Worm (Caenorhabditis elegans) whole organism, L4/young adult: ENCODE measurements around the gene srxa-12.
A peak's percentile ranks its signal among the peaks of the same experiment; 100 is the strongest.

ENCODE experiments used
- W03F9.2 ChIP-seq: fragments of 150-350 bp; optimal IDR thresholded peaks from 2 replicates; lab custom pipeline; 2014; ENCODE audit warnings: missing biosample characterization, missing genetic modification characterization
- dao-5 ChIP-seq: sonication (generic microtip); optimal IDR thresholded peaks from 2 replicates; lab custom pipeline; 2016; ENCODE audit warnings: missing genotype, missing genetic modification characterization, moderate library complexity, missing compliant biosample characterization
- him-1 ChIP-seq: sonication (generic microtip); optimal IDR thresholded peaks from 2 replicates; lab custom pipeline; 2016; ENCODE audit warnings: missing genotype, missing genetic modification reagents, missing genetic modification characterization, missing compliant biosample characterization

Gene srxa-12

ce11 chrV:13926398-13926797 lies at the start of gene srxa-12:
TSS of gene srxa-12 (plus strand) at chrV:13926698.
- no peak for TF ChIP-seq him-1 (tag; lab: Kevin White, UChicago)
- TF ChIP-seq W03F9.2, result no peak
- no peak for TF ChIP-seq dao-5 (tag; lab: Kevin White, UChicago)

- TF ChIP-seq him-1 (tag; lab: Kevin White, UChicago), result no peak
- no peak for TF ChIP-seq W03F9.2
- TF ChIP-seq dao-5 (tag; lab: Kevin White, UChicago), result no peak
These were observed 48.3 kb upstream of the srxa-12 start for ce11 chrV:13878226-13878625.

ce11 chrV:13879241-13879640 lies 47.3 kb upstream of the srxa-12 start, which contains the start of gene lbp-7:
TSS of gene lbp-7 (plus strand) at chrV:13879552.
- no peak for TF ChIP-seq W03F9.2
- TF ChIP-seq dao-5 (tag; lab: Kevin White, UChicago), result no peak
- no peak for TF ChIP-seq him-1 (tag; lab: Kevin White, UChicago)

DNA sequence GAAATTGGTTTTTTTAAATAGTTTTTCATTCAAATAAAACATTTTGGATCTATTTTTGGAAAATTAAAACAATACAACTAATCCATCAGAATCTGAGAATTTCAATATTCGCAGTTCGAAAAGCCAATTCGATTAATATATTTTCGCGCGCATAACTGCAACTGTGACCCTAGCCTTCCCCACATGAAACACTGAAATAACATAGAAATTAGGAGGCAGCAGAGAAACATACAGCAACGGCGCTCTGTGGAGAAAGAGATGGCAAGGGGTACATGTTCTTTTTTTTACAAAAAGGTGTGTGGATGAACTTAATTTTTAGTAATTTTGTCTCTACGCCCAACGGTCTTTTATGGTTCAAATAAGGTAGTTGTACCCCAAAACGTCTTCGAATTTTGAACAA lies 46.3 kb upstream of the srxa-12 start:
- no peak for TF ChIP-seq W03F9.2
- no peak for TF ChIP-seq him-1 (tag; lab: Kevin White, UChicago)
- no peak for TF ChIP-seq dao-5 (tag; lab: Kevin White, UChicago)

ce11 chrV:13880607-13881006 lies 45.9 kb upstream of the srxa-12 start, which contains the start of gene T22G5.3:
TSS of gene T22G5.3 (plus strand) at chrV:13880907.
- TF ChIP-seq dao-5 (tag; lab: Kevin White, UChicago) (no peak), W03F9.2 (no peak), him-1 (tag; lab: Kevin White, UChicago) (no peak)

- no peak for TF ChIP-seq dao-5 (tag; lab: Kevin White, UChicago)
- TF ChIP-seq W03F9.2, result no peak
- no peak for TF ChIP-seq him-1 (tag; lab: Kevin White, UChicago)
These were observed 39.1 kb upstream of the srxa-12 start, which contains the start of gene srsx-19 for ce11 chrV:13887358-13887757. TSS of gene srsx-19 (plus strand) at chrV:13887658.

- no peak for TF ChIP-seq dao-5 (tag; lab: Kevin White, UChicago)
- TF ChIP-seq him-1 (tag; lab: Kevin White, UChicago), result no peak
- no peak for TF ChIP-seq W03F9.2
These were observed 37.0 kb upstream of the srxa-12 start, which contains the start of gene spp-12 for ce11 chrV:13889516-13889915. TSS of gene spp-12 (plus strand) at chrV:13889816.

ce11 chrV:13890473-13890872 lies 36.0 kb upstream of the srxa-12 start, which contains the start of gene lbp-8:
TSS of gene lbp-8 (plus strand) at chrV:13890773.
- TF ChIP-seq W03F9.2 (no peak), him-1 (tag; lab: Kevin White, UChicago) (no peak), dao-5 (tag; lab: Kevin White, UChicago) (no peak)

ce11 chrV:13891489-13891888 lies 35.0 kb upstream of the srxa-12 start:
- TF ChIP-seq W03F9.2 (peak; percentile 12), dao-5 (tag; lab: Kevin White, UChicago) (no peak), him-1 (tag; lab: Kevin White, UChicago) (no peak)

DNA sequence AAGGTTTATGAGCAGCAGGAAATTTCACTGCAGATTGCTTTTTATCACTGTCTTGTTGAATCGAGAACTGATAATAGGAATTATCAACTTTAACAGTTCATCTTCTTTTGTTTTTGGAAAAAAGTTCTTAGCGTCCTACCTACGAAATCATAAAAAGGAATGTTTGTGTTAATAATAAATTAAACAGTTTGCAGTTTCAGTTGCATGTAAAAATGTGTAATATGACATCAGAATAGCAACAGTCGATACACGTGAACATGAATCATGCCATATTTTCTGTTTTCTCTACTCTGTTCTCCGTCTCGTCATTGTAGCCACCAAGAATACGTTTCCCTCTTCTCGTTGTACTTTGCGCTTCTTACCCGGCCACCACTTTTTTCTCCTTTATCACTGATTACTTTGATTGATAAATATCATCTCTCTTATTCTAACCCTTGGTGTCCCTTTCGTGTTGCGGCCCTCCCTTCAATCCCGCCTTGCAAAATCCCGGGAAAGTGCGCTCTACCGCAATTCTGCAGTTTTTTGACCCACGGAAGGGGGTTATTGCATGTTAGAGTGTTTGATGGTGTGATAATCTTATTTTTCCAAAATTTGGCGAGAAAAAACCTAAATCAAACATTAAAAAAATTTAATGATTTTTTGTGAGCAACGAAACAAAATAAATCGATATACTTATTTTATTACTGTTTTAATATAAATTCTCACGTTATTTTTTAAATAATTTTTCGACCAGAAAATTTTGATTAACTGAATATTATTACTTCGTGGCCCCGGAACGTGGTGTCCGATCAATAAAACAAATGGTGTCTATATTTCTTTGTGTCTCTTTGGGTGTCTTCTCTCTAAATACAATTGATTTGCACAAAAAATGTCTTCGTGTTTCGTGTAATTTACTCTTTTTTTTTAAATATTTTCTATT lies 33.8 kb upstream of the srxa-12 start, which contains the start of gene sptl-3:
Gene sptl-3 (plus strand): TSS at position 869 of the 919 bp plus-strand sequence.
- TF ChIP-seq W03F9.2 (no peak), dao-5 (tag; lab: Kevin White, UChicago) (no peak), him-1 (tag; lab: Kevin White, UChicago) (no peak)

- TF ChIP-seq dao-5 (tag; lab: Kevin White, UChicago) (no peak), W03F9.2 (no peak), him-1 (tag; lab: Kevin White, UChicago) (no peak)
These were observed 32.9 kb upstream of the srxa-12 start for ce11 chrV:13893583-13893982.

DNA sequence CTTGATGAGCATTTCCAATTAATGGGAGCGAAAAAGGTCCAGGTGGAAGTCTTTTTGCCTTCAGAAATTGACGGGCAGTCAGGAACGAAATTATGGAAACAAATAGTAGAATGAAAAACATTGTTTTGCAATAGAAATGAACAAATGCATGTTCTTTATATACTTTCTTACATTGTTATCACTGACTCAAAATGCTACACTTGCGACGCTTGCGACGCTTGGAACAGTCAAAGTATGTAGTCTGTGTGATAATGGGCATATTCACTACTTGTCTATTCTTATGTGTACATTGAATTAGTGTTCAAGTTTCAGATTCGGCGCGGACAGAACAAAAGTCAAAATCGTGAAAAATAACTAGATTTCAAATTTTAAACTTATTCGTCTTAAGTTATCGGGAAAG lies 28.1 kb upstream of the srxa-12 start, which contains the start of gene cyp-35C1:
Gene cyp-35C1 (minus strand): TSS at position 132 of the 400 bp plus-strand sequence.
- TF ChIP-seq him-1 (tag; lab: Kevin White, UChicago) (no peak), dao-5 (tag; lab: Kevin White, UChicago) (no peak), W03F9.2 (no peak)

ce11 chrV:13899213-13899612 lies 27.3 kb upstream of the srxa-12 start, which contains the start of gene oac-3:
TSS of gene oac-3 (plus strand) at chrV:13899513.
- TF ChIP-seq him-1 (tag; lab: Kevin White, UChicago), result no peak
- TF ChIP-seq W03F9.2, result no peak
- no peak for TF ChIP-seq dao-5 (tag; lab: Kevin White, UChicago)

- TF ChIP-seq dao-5 (tag; lab: Kevin White, UChicago), result no peak
- TF ChIP-seq W03F9.2, result no peak
- TF ChIP-seq him-1 (tag; lab: Kevin White, UChicago), result no peak
These were observed 24.0 kb upstream of the srxa-12 start, which contains the start of gene C06B3.1 for ce11 chrV:13902495-13902894. TSS of gene C06B3.1 (plus strand) at chrV:13902795.
